Worm (Caenorhabditis elegans) whole organism, L2 larva: Measurements from ENCODE around the gene C12D8.9.
A peak's percentile ranks its signal among the peaks of the same experiment; 100 is the strongest.

Experiments used
- C34F6.9 ChIP-seq: fragments of 150-350 bp; optimal IDR thresholded peaks from 2 replicates; lab custom pipeline; 2014; ENCODE audit warnings: missing biosample characterization, missing genetic modification characterization
- ZK546.5 ChIP-seq: sonication (generic microtip); optimal IDR thresholded peaks from 2 replicates; lab custom pipeline; 2017; ENCODE audit warnings: missing biosample characterization, missing genetic modification characterization
- elt-3 ChIP-seq: sonication (generic microtip); optimal IDR thresholded peaks from 2 replicates; lab custom pipeline; 2017; ENCODE audit warnings: missing biosample characterization, missing genetic modification characterization
- fos-1 ChIP-seq: fragments of 150-350 bp; optimal IDR thresholded peaks from 2 replicates; lab custom pipeline; 2014; ENCODE audit warnings: missing biosample characterization, missing genetic modification characterization
- lin-11 ChIP-seq: fragments of 150-350 bp; sonication (generic microtip); optimal IDR thresholded peaks from 2 replicates; lab custom pipeline; 2014; ENCODE audit warnings: missing biosample characterization, missing genetic modification characterization, inconsistent platforms, mixed read lengths
- lin-13 ChIP-seq: fragments of 150-350 bp; optimal IDR thresholded peaks from 2 replicates; lab custom pipeline; 2014; ENCODE audit warnings: missing biosample characterization, missing genetic modification reagents, missing genetic modification characterization
- lin-39 ChIP-seq: fragments of 150-350 bp; optimal IDR thresholded peaks from 2 replicates; lab custom pipeline; 2014; ENCODE audit warnings: missing biosample characterization, missing genetic modification reagents, missing genetic modification characterization
- mdl-1 ChIP-seq, 2 experiments: fragments of 150-350 bp in 1 of 2; sonication (generic microtip) in 1 of 2; optimal IDR thresholded peaks; 2 replicates each; lab custom pipeline; 2017; ENCODE audit warnings: missing biosample characterization in 2 of 2, missing genetic modification characterization in 2 of 2
- nhr-23 ChIP-seq: fragments of 150-350 bp; optimal IDR thresholded peaks from 2 replicates; lab custom pipeline; 2014; ENCODE audit warnings: missing biosample characterization, missing genetic modification reagents, missing genetic modification characterization
- peb-1 ChIP-seq: fragments of 150-350 bp; optimal IDR thresholded peaks from 2 replicates; lab custom pipeline; 2014; ENCODE audit warnings: missing biosample characterization, missing genetic modification characterization
- sma-3 ChIP-seq: sonication (generic microtip); optimal IDR thresholded peaks from 2 replicates; lab custom pipeline; 2016; ENCODE audit warnings: missing genetic modification reagents, missing genetic modification characterization, missing compliant biosample characterization
- ztf-11 ChIP-seq: sonication (generic microtip); optimal IDR thresholded peaks from 2 replicates; lab custom pipeline; 2017; ENCODE audit warnings: missing biosample characterization, missing genetic modification characterization

DNA sequence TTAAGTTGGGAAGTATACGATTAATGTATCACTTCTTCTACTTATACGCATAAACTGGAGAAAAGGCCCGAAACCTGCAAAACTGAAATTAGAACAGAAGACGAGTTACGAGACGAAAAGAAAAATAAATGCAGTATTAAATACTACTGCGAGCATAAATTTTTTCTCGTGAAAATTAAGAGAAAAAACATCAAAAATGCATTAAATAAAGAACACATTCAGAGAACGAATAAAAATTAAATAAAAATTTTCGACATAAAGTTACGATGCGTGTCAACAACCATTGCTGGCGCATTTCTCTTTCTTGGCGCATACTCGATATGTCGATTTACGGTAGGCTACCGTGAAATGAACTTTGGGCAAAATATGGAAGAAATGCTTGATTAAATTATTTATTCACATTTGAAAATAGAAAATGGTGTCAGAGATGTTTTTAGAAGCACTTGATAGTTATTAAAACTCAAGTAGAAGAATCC lies 38.1 kb downstream of the C12D8.9 start, which contains the start of the genes ZK856.19 and ZK856.11:
- TF ChIP-seq elt-3 (tag; lab: Kevin White, UChicago), result no peak
- TF ChIP-seq ZK546.5, result no peak
- peak; percentile 86 for TF ChIP-seq C34F6.9 (tag; lab: Kevin White, UChicago)
- no peak for TF ChIP-seq lin-39
- no peak for TF ChIP-seq ztf-11 (tag; lab: Kevin White, UChicago)
- TF ChIP-seq fos-1 (tag; lab: Kevin White, UChicago), result no peak
- peak; percentile 51 for TF ChIP-seq lin-13
- peak; percentile 62 for TF ChIP-seq sma-3 (GFP tag; lab: Kevin White, UChicago)
- no peak for TF ChIP-seq mdl-1 (tag; optimal IDR thresholded peaks at IDR 0.05; lab: Kevin White, UChicago)
- no peak for TF ChIP-seq peb-1 (tag; lab: Kevin White, UChicago)
- no peak for TF ChIP-seq lin-11
- no peak for TF ChIP-seq nhr-23 (tag; lab: Kevin White, UChicago)
